Fruit fly (Drosophila melanogaster) whole organism, pupa: Measurements from ENCODE around the gene dmrt93B.

Source experiments
- CG12605 ChIP-seq: fragments of 200-800 bp; sonication (Bioruptor generic); IDR thresholded peaks from 2 replicates; pipeline ENCODE4 v1.3.6; 2022; ENCODE audit warnings: missing biosample characterization, missing genetic modification characterization
- CG13204 ChIP-seq: fragments of 200-800 bp; sonication (Bioruptor generic); optimal IDR thresholded peaks from 2 replicates; lab custom pipeline; 2018; ENCODE audit warnings: missing biosample characterization, mild to moderate bottlenecking, missing genetic modification characterization, moderate library complexity
- CG17806 ChIP-seq: fragments of 200-800 bp; sonication (Bioruptor generic); optimal IDR thresholded peaks from 2 replicates; lab custom pipeline; 2018; ENCODE audit warnings: missing biosample characterization, mild to moderate bottlenecking, missing genetic modification characterization, moderate library complexity
- CG32121 ChIP-seq: fragments of 200-800 bp; sonication (Bioruptor generic); IDR thresholded peaks from 2 replicates; pipeline ENCODE4 v1.3.6; 2022; ENCODE audit warnings: missing biosample characterization, missing genetic modification characterization
- CG4496 ChIP-seq: fragments of 200-800 bp; sonication (Bioruptor generic); IDR thresholded peaks from 3 replicates; pipeline ENCODE4 v1.3.6; 2022; ENCODE audit warnings: missing biosample characterization, missing genetic modification characterization
- CG9948 ChIP-seq: fragments of 200-800 bp; sonication (Bioruptor generic); optimal IDR thresholded peaks from 2 replicates; lab custom pipeline; 2018; ENCODE audit warnings: missing biosample characterization, mild to moderate bottlenecking, missing genetic modification characterization, moderate library complexity
- EcR ChIP-seq: fragments of 200-800 bp; sonication (Bioruptor generic); optimal IDR thresholded peaks from 3 replicates; lab custom pipeline; 2019; ENCODE audit warnings: missing biosample characterization, missing genetic modification characterization, mild to moderate bottlenecking, moderate library complexity, missing genetic modification reagents
- Ets98B ChIP-seq: fragments of 200-800 bp; sonication (Bioruptor generic); IDR thresholded peaks from 2 replicates; pipeline ENCODE4 v1.3.6; 2022; ENCODE audit warnings: missing biosample characterization, missing genetic modification characterization
- Pif1A ChIP-seq: fragments of 200-800 bp; sonication (Bioruptor generic); optimal IDR thresholded peaks from 3 replicates; lab custom pipeline; 2016; ENCODE audit warnings: missing biosample characterization, missing genetic modification characterization
- Snoo ChIP-seq: fragments of 200-800 bp; sonication (Bioruptor generic); optimal IDR thresholded peaks from 3 replicates; lab custom pipeline; 2017; ENCODE audit warnings: missing biosample characterization, mild to moderate bottlenecking, missing genetic modification characterization, inconsistent platforms
- rn ChIP-seq: fragments of 200-800 bp; sonication (Bioruptor generic); IDR thresholded peaks from 2 replicates; pipeline ENCODE4 v1.3.6; 2022; ENCODE audit warnings: missing biosample characterization, missing genetic modification characterization

- TF ChIP-seq Ets98B (GFP tag; lab: Robert Waterston, UW), result no peak
- TF ChIP-seq Pif1A (GFP tag; lab: Kevin White, UChicago), result no peak
- TF ChIP-seq CG12605, result no peak
- no peak for TF ChIP-seq CG4496 (GFP tag; lab: Robert Waterston, UW)
- no peak for TF ChIP-seq CG13204
- no peak for TF ChIP-seq Snoo (tag; lab: Kevin White, UChicago)
- no peak for TF ChIP-seq CG32121
- TF ChIP-seq CG9948 (tag; lab: Kevin White, UChicago), result no peak
- no peak for TF ChIP-seq rn
- TF ChIP-seq CG17806 (tag; lab: Kevin White, UChicago), result no peak
- no peak for TF ChIP-seq EcR (GFP tag; lab: Kevin White, UChicago)
Observed at dm6 chr3R:21063433-21063832, 10.4 kb upstream of the dmrt93B start.
